Worm (Caenorhabditis elegans) whole organism, mixed stage, embryonic: ENCODE results near the gene flp-34.

Experiments used
- nhr-76 ChIP-seq: sonication (generic microtip); optimal IDR thresholded peaks from 2 replicates; lab custom pipeline; 2017; ENCODE audit warnings: missing biosample characterization, missing genetic modification characterization
- ztf-11 ChIP-seq: fragments of 150-350 bp; optimal IDR thresholded peaks from 2 replicates; lab custom pipeline; 2014; ENCODE audit warnings: missing biosample characterization, missing genetic modification characterization

ce11 chrV:1047251-1047650 lies 14.0 kb upstream of the flp-34 start:
- TF ChIP-seq ztf-11 = no peak
- no peak for TF ChIP-seq nhr-76 (tag; lab: Kevin White, UChicago)
